Fruit fly (Drosophila melanogaster) whole organism, embryonic: ENCODE data around the gene Drgx.

Source experiments
- B-H1 ChIP-seq: fragments of 200-800 bp; sonication (Bioruptor generic); IDR thresholded peaks from 3 replicates; pipeline ENCODE4 v1.3.6; 2022; ENCODE audit warnings: missing biosample characterization, missing genetic modification characterization
- C15 ChIP-seq: fragments of 200-800 bp; sonication (Bioruptor generic); IDR thresholded peaks from 3 replicates; pipeline ENCODE4 v1.3.6; 2022; ENCODE audit warnings: missing biosample characterization, missing genetic modification characterization
- CG12744 ChIP-seq: fragments of 200-800 bp; sonication (Bioruptor generic); optimal IDR thresholded peaks from 2 replicates; lab custom pipeline; 2016; ENCODE audit warnings: missing biosample characterization, missing genetic modification characterization
- CG14014 ChIP-seq: fragments of 200-800 bp; sonication (Bioruptor generic); IDR thresholded peaks from 2 replicates; pipeline ENCODE4 v1.3.6; 2022; ENCODE audit warnings: missing biosample characterization, missing genetic modification characterization
- CG14667 ChIP-seq: fragments of 200-800 bp; sonication (Bioruptor generic); IDR thresholded peaks from 2 replicates; pipeline ENCODE4 v1.3.6; 2022; ENCODE audit warnings: missing biosample characterization, missing genetic modification characterization
- CG15479 ChIP-seq: fragments of 200-800 bp; sonication (Bioruptor generic); optimal IDR thresholded peaks from 3 replicates; lab custom pipeline; 2019; ENCODE audit warnings: missing biosample characterization, mild to moderate bottlenecking, missing genetic modification characterization, moderate library complexity
- CG2120 ChIP-seq: fragments of 200-800 bp; sonication (Bioruptor generic); optimal IDR thresholded peaks from 3 replicates; lab custom pipeline; 2016; ENCODE audit warnings: missing biosample characterization, missing genetic modification characterization
- CG31388 ChIP-seq: fragments of 200-800 bp; sonication (Bioruptor generic); optimal IDR thresholded peaks from 2 replicates; lab custom pipeline; 2016; ENCODE audit warnings: missing biosample characterization, missing genetic modification characterization
- CG34422 ChIP-seq: fragments of 200-800 bp; sonication (Bioruptor generic); IDR thresholded peaks from 3 replicates; pipeline ENCODE4 v1.3.6; 2022; ENCODE audit warnings: missing biosample characterization, missing genetic modification characterization
- CG3726 ChIP-seq: fragments of 200-800 bp; sonication (Bioruptor generic); IDR thresholded peaks from 3 replicates; pipeline ENCODE4, ENCODE4 v1.3.6; 2022; ENCODE audit warnings: missing biosample characterization, missing genetic modification characterization
- CG3847 ChIP-seq: fragments of 200-800 bp; sonication (Bioruptor generic); IDR thresholded peaks from 2 replicates; pipeline ENCODE4 v1.3.6; 2022; ENCODE audit warnings: missing biosample characterization, missing genetic modification characterization
- CG4424 ChIP-seq: fragments of 200-800 bp; sonication (Bioruptor generic); optimal IDR thresholded peaks from 3 replicates; lab custom pipeline; 2016; ENCODE audit warnings: missing biosample characterization, missing genetic modification characterization
- CG5180 ChIP-seq: fragments of 200-800 bp; sonication (Bioruptor generic); optimal IDR thresholded peaks from 3 replicates; lab custom pipeline; 2017; ENCODE audit warnings: missing biosample characterization, missing genetic modification characterization, mild to moderate bottlenecking, moderate library complexity, missing genetic modification reagents
- CG5953 ChIP-seq: fragments of 200-800 bp; sonication (Bioruptor generic); IDR thresholded peaks from 2 replicates; pipeline ENCODE4 v1.3.6; 2022; ENCODE audit warnings: missing biosample characterization, missing genetic modification characterization
- CG6175 ChIP-seq: fragments of 200-800 bp; sonication (Bioruptor generic); IDR thresholded peaks from 3 replicates; pipeline ENCODE4 v1.3.6; 2022; ENCODE audit warnings: missing biosample characterization, missing genetic modification characterization
- CG6254 ChIP-seq: fragments of 200-800 bp; sonication (Bioruptor generic); optimal IDR thresholded peaks from 3 replicates; lab custom pipeline; 2017; ENCODE audit warnings: mild to moderate bottlenecking, missing biosample characterization, missing genetic modification reagents, missing genetic modification characterization
- CG6272 ChIP-seq: fragments of 200-800 bp; sonication (Bioruptor generic); IDR thresholded peaks from 2 replicates; pipeline ENCODE4 v1.3.6; 2022; ENCODE audit warnings: missing biosample characterization, missing genetic modification characterization
- CG6854 ChIP-seq: fragments of 200-800 bp; sonication (Bioruptor generic); optimal IDR thresholded peaks from 3 replicates; lab custom pipeline; 2017; ENCODE audit warnings: missing biosample characterization, mild to moderate bottlenecking, missing genetic modification characterization
- CG7745 ChIP-seq: fragments of 200-800 bp; sonication (Bioruptor generic); optimal IDR thresholded peaks from 2 replicates; lab custom pipeline; 2018; ENCODE audit warnings: missing biosample characterization, mild to moderate bottlenecking, missing genetic modification characterization, moderate library complexity
- CG9817 ChIP-seq: fragments of 200-800 bp; sonication (Bioruptor generic); optimal IDR thresholded peaks from 2 replicates; lab custom pipeline; 2018; ENCODE audit warnings: missing biosample characterization, mild to moderate bottlenecking, missing genetic modification characterization, moderate library complexity
- Doc2 ChIP-seq: fragments of 200-800 bp; sonication (Bioruptor generic); IDR thresholded peaks from 2 replicates; pipeline ENCODE4 v1.3.6; 2022; ENCODE audit warnings: missing biosample characterization, missing genetic modification characterization
- E2f2 ChIP-seq: fragments of 200-800 bp; sonication (Bioruptor generic); IDR thresholded peaks from 2 replicates; pipeline ENCODE4 v1.3.6; 2022; ENCODE audit warnings: missing biosample characterization, missing genetic modification characterization
- Gsc ChIP-seq: fragments of 200-800 bp; sonication (Bioruptor generic); IDR thresholded peaks from 2 replicates; pipeline ENCODE4 v1.3.6; 2022; ENCODE audit warnings: missing biosample characterization, missing genetic modification characterization
- Hey ChIP-seq: fragments of 200-800 bp; sonication (Bioruptor generic); optimal IDR thresholded peaks from 3 replicates; lab custom pipeline; 2018; ENCODE audit warnings: missing biosample characterization, mild to moderate bottlenecking, missing genetic modification characterization
- Hr39 ChIP-seq: fragments of >200 bp; optimal IDR thresholded peaks from 2 replicates; lab custom pipeline; 2017
- Hr78 ChIP-seq, 2 experiments: fragments of 200-800 bp in 1 of 2; fragments of >200 bp in 1 of 2; sonication (Bioruptor generic) in 1 of 2; optimal IDR thresholded peaks; 2 replicates each; lab custom pipeline; 2017 to 2019; ENCODE audit warnings: missing biosample characterization in 2 of 2, missing genetic modification characterization in 2 of 2, mild to moderate bottlenecking in 1 of 2, moderate library complexity in 1 of 2
- Mad ChIP-seq: fragments of 200-800 bp; sonication (Bioruptor generic); optimal IDR thresholded peaks from 2 replicates; lab custom pipeline; 2016; ENCODE audit warnings: missing biosample characterization, missing genetic modification characterization
- Meics ChIP-seq: fragments of 200-800 bp; sonication (Bioruptor generic); optimal IDR thresholded peaks from 2 replicates; lab custom pipeline; 2017; ENCODE audit warnings: missing biosample characterization, mild to moderate bottlenecking, missing genetic modification characterization
- NC2α ChIP-seq: fragments of 200-800 bp; sonication (Bioruptor generic); optimal IDR thresholded peaks from 2 replicates; lab custom pipeline; 2016; ENCODE audit warnings: missing biosample characterization, missing genetic modification characterization
- NC2β ChIP-seq: fragments of 200-800 bp; sonication (Bioruptor generic); optimal IDR thresholded peaks from 2 replicates; lab custom pipeline; 2016; ENCODE audit warnings: missing biosample characterization, missing genetic modification characterization
- NFAT ChIP-seq: fragments of 200-800 bp; sonication (Bioruptor generic); IDR thresholded peaks from 2 replicates; pipeline ENCODE4 v1.3.6; 2022; ENCODE audit warnings: missing biosample characterization, missing genetic modification characterization
- Sox102F ChIP-seq: fragments of 200-800 bp; sonication (Bioruptor generic); optimal IDR thresholded peaks from 2 replicates; lab custom pipeline; 2018; ENCODE audit warnings: missing biosample characterization, mild to moderate bottlenecking, missing genetic modification characterization, moderate library complexity
- Sry-β ChIP-seq: fragments of 200-800 bp; sonication (Bioruptor generic); optimal IDR thresholded peaks from 2 replicates; lab custom pipeline; 2018; ENCODE audit warnings: missing biosample characterization, mild to moderate bottlenecking, missing genetic modification characterization, moderate library complexity
- Xbp1 ChIP-seq: fragments of 200-800 bp; sonication (Bioruptor generic); optimal IDR thresholded peaks from 3 replicates; lab custom pipeline; 2016; ENCODE audit warnings: missing biosample characterization, mild to moderate bottlenecking, missing genetic modification characterization
- ab ChIP-seq: fragments of 200-800 bp; sonication (Bioruptor generic); optimal IDR thresholded peaks from 2 replicates; lab custom pipeline; 2016; ENCODE audit warnings: missing biosample characterization, missing genetic modification characterization
- aop ChIP-seq: fragments of 200-800 bp; sonication (Bioruptor generic); IDR thresholded peaks from 2 replicates; pipeline ENCODE4 v1.3.6; 2022; ENCODE audit warnings: missing biosample characterization, missing genetic modification characterization
- ara ChIP-seq: fragments of 200-800 bp; sonication (Bioruptor generic); IDR thresholded peaks from 2 replicates; pipeline ENCODE4 v1.3.6; 2022; ENCODE audit warnings: missing biosample characterization, missing genetic modification characterization
- bowl ChIP-seq: fragments of 200-800 bp; sonication (Bioruptor generic); IDR thresholded peaks from 2 replicates; pipeline ENCODE4 v1.3.6; 2022; ENCODE audit warnings: missing biosample characterization, missing genetic modification characterization
- corto ChIP-seq: fragments of 200-800 bp; sonication (Bioruptor generic); optimal IDR thresholded peaks from 2 replicates; lab custom pipeline; 2016; ENCODE audit warnings: missing biosample characterization, mild to moderate bottlenecking, missing genetic modification characterization, moderate library complexity
- dysf ChIP-seq: fragments of 200-800 bp; sonication (Bioruptor generic); IDR thresholded peaks from 3 replicates; pipeline ENCODE4 v1.3.6; 2022; ENCODE audit warnings: missing biosample characterization, missing genetic modification characterization
- esg ChIP-seq: fragments of 200-800 bp; sonication (Bioruptor generic); conservative IDR thresholded peaks from 2 replicates; pipeline ENCODE4 v1.3.6; 2022; ENCODE audit warnings: missing biosample characterization, missing genetic modification characterization
- gcm ChIP-seq: fragments of 200-800 bp; sonication (Bioruptor generic); optimal IDR thresholded peaks from 2 replicates; lab custom pipeline; 2019; ENCODE audit warnings: missing biosample characterization, mild to moderate bottlenecking, missing genetic modification characterization, moderate library complexity
- mld ChIP-seq: fragments of 200-800 bp; sonication (Bioruptor generic); IDR thresholded peaks from 3 replicates; pipeline ENCODE4 v1.3.6; 2022; ENCODE audit warnings: missing biosample characterization, missing genetic modification characterization; ENCODE audit not compliant: partially characterized antibody
- nerfin-1 ChIP-seq: fragments of 200-800 bp; sonication (Bioruptor generic); optimal IDR thresholded peaks from 3 replicates; lab custom pipeline; 2019; ENCODE audit warnings: missing biosample characterization, mild to moderate bottlenecking, missing genetic modification characterization, moderate library complexity
- otp ChIP-seq: fragments of 200-800 bp; sonication (Bioruptor generic); IDR thresholded peaks from 3 replicates; pipeline ENCODE4, ENCODE4 v1.3.6; 2022; ENCODE audit warnings: missing biosample characterization, missing genetic modification characterization
- pb ChIP-seq: fragments of 200-800 bp; sonication (Bioruptor generic); optimal IDR thresholded peaks from 3 replicates; lab custom pipeline; 2016; ENCODE audit warnings: missing biosample characterization, missing genetic modification characterization
- pho ChIP-seq: fragments of 200-800 bp; sonication (Bioruptor generic); optimal IDR thresholded peaks from 2 replicates; lab custom pipeline; 2016; ENCODE audit warnings: missing biosample characterization, missing genetic modification characterization
- sens ChIP-seq: fragments of 200-800 bp; sonication (Bioruptor generic); peaks from one replicate; lab custom pipeline; 2016; ENCODE audit warnings: missing biosample characterization, missing genetic modification characterization
- shn ChIP-seq: fragments of 200-800 bp; sonication (Bioruptor generic); optimal IDR thresholded peaks from 3 replicates; lab custom pipeline; 2016; ENCODE audit warnings: missing biosample characterization, missing genetic modification characterization
- unc-4 ChIP-seq: fragments of 200-800 bp; sonication (Bioruptor generic); IDR thresholded peaks from 2 replicates; pipeline ENCODE4 v1.3.6; 2022; ENCODE audit warnings: missing biosample characterization, missing genetic modification characterization; ENCODE audit not compliant: partially characterized antibody
- zf30C ChIP-seq: fragments of 200-800 bp; sonication (Bioruptor generic); optimal IDR thresholded peaks from 3 replicates; lab custom pipeline; 2018; ENCODE audit warnings: missing biosample characterization, mild to moderate bottlenecking, missing genetic modification characterization
- zfh1 ChIP-seq: fragments of 200-800 bp; sonication (Bioruptor generic); IDR thresholded peaks from 3 replicates; pipeline ENCODE4 v1.3.6; 2022; ENCODE audit warnings: missing biosample characterization, missing genetic modification characterization

Gene Drgx

DNA sequence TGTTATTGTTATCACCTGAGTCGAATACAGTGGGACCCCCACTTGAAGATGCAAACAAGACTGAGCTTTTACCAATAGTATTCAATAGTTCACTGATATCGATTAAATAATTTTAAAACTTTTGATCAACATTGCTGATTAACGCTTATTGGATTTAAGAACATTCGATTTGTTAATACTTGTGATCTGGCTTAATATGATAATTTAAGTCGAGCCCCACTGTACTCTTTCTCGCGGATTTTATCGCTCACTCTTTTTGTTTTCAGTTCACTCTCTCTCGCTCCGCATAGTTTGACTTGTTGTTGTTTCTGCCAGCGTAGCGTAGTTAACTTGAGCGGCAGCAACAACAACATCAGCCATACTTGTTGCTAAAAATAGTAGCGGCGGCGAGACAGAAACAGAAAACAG, 6.8 kb upstream of the Drgx start (continued):
- peak; percentile 98 for TF ChIP-seq CG3847 (GFP tag; lab: Robert Waterston, UW)
- peak; percentile 98 for TF ChIP-seq CG14014 (GFP tag; lab: Robert Waterston, UW)
- peak; percentile 97 for TF ChIP-seq ara (GFP tag; lab: Robert Waterston, UW)
- TF ChIP-seq CG6175 (GFP tag; lab: Robert Waterston, UW): peak; percentile 96
- peak; percentile 94 for TF ChIP-seq CG31388
- TF ChIP-seq CG5180: peak; percentile 92
- peak; percentile 89; the same call in 1 of the 2 replicates for TF ChIP-seq Gsc (GFP tag; lab: Robert Waterston, UW)
- TF ChIP-seq sens (GFP tag; lab: Kevin White, UChicago): peak; percentile 100
- no peak for TF ChIP-seq mld (GFP tag; lab: Robert Waterston, UW)
- TF ChIP-seq Hey (tag; lab: Kevin White, UChicago): peak; percentile 92
- TF ChIP-seq C15 (GFP tag; lab: Robert Waterston, UW): peak; percentile 96
- TF ChIP-seq Doc2 (GFP tag; lab: Robert Waterston, UW): peak; percentile 88
- peak; percentile 97 for TF ChIP-seq pb (GFP tag; lab: Kevin White, UChicago)
- TF ChIP-seq Xbp1: peak; percentile 99
- peak; percentile 97 for TF ChIP-seq CG14667 (GFP tag; lab: Robert Waterston, UW)
- peak; percentile 96 for TF ChIP-seq CG6254 (GFP tag; lab: Kevin White, UChicago)
- peak; percentile 57 for TF ChIP-seq Sry-β (GFP tag; lab: Kevin White, UChicago)
- TF ChIP-seq otp (GFP tag; lab: Robert Waterston, UW): peak; percentile 97
- TF ChIP-seq zfh1 (GFP tag; lab: Robert Waterston, UW): peak; percentile 98
- peak; percentile 87 for TF ChIP-seq E2f2 (GFP tag; lab: Robert Waterston, UW)
- peak; percentile 94 for TF ChIP-seq Mad (GFP tag; lab: Kevin White, UChicago)
- peak; percentile 94 for TF ChIP-seq CG3726 (GFP tag; lab: Robert Waterston, UW)
- TF ChIP-seq CG7745 (tag; lab: Kevin White, UChicago): peak; percentile 89
- peak; percentile 95 for TF ChIP-seq bowl (GFP tag; lab: Robert Waterston, UW)
- TF ChIP-seq CG2120 (GFP tag; lab: Kevin White, UChicago): peak; percentile 99
- peak; percentile 94 for TF ChIP-seq ab (GFP tag; lab: Kevin White, UChicago)
- TF ChIP-seq CG9817 (tag; lab: Kevin White, UChicago): peak; percentile 99
- peak in 1 of 2 experiments; percentile 93 for TF ChIP-seq Hr78 (GFP tag; optimal IDR thresholded peaks at IDR 0.05; lab: Kevin White, UChicago)
- peak; percentile 56 for TF ChIP-seq CG15479 (GFP tag; lab: Kevin White, UChicago)
- peak; percentile 87 for TF ChIP-seq aop (GFP tag; lab: Robert Waterston, UW)
- peak; percentile 97 for TF ChIP-seq CG12744 (GFP tag; lab: Kevin White, UChicago)
- peak; percentile 31; the same call in 1 of the 2 replicates for TF ChIP-seq unc-4
- TF ChIP-seq esg (GFP tag; lab: Robert Waterston, UW): peak; percentile 97
- TF ChIP-seq pho: peak; percentile 99
- TF ChIP-seq dysf (GFP tag; lab: Robert Waterston, UW): peak; percentile 99
- peak; percentile 99 for TF ChIP-seq gcm (GFP tag; lab: Kevin White, UChicago)
- no peak for TF ChIP-seq Hr39
- TF ChIP-seq CG6272: peak; percentile 96
- peak; percentile 97 for TF ChIP-seq B-H1 (GFP tag; lab: Robert Waterston, UW)
- TF ChIP-seq Sox102F (GFP tag; lab: Kevin White, UChicago): peak; percentile 99
- peak; percentile 97 for TF ChIP-seq shn (GFP tag; lab: Kevin White, UChicago)
- peak; percentile 97 for TF ChIP-seq CG6854 (GFP tag; lab: Kevin White, UChicago)
- peak; percentile 98 for TF ChIP-seq CG34422 (GFP tag; lab: Robert Waterston, UW)
- TF ChIP-seq NC2α (GFP tag; lab: Kevin White, UChicago): peak; percentile 96
- TF ChIP-seq Meics: peak; percentile 98
- peak; percentile 98 for TF ChIP-seq CG4424
- TF ChIP-seq corto: peak; percentile 98
- peak; percentile 98 for TF ChIP-seq NC2β (GFP tag; lab: Kevin White, UChicago)
- peak; percentile 97 for TF ChIP-seq CG5953 (GFP tag; lab: Robert Waterston, UW)
- TF ChIP-seq zf30C (GFP tag; lab: Kevin White, UChicago): peak; percentile 49
- peak; percentile 98 for TF ChIP-seq NFAT (GFP tag; lab: Robert Waterston, UW)
- peak; percentile 98 for TF ChIP-seq nerfin-1 (tag; lab: Kevin White, UChicago)
